Fruit fly (Drosophila melanogaster) whole organism, adult: ENCODE data around the gene CG2901.

Experiments
- CG12768 ChIP-seq: fragments of 200-800 bp; sonication (Bioruptor generic); optimal IDR thresholded peaks from 2 replicates; lab custom pipeline; 2017; ENCODE audit warnings: missing biosample characterization, missing genetic modification characterization, mild to moderate bottlenecking, moderate library complexity, missing genetic modification reagents
- CG7045 ChIP-seq: fragments of 200-800 bp; sonication (Bioruptor generic); optimal IDR thresholded peaks from 2 replicates; lab custom pipeline; 2017; ENCODE audit warnings: missing biosample characterization, mild to moderate bottlenecking, missing genetic modification characterization
- Hr96 ChIP-seq: fragments of 200-800 bp; sonication (Bioruptor generic); optimal IDR thresholded peaks from 2 replicates; lab custom pipeline; 2016; ENCODE audit warnings: missing biosample characterization, missing genetic modification characterization

- no peak for TF ChIP-seq CG7045 (GFP tag; lab: Kevin White, UChicago)
- TF ChIP-seq CG12768: no peak
- TF ChIP-seq Hr96 (GFP tag; lab: Kevin White, UChicago): no peak
Measured at dm6 chrX:3866104-3866503, 38.1 kb downstream of the CG2901 start.
